Worm (Caenorhabditis elegans) whole organism, late embryonic: ENCODE data around the gene txt-18.

Experiments used
- K09A11.1 ChIP-seq: sonication (generic microtip); optimal IDR thresholded peaks from 2 replicates; lab custom pipeline; 2017; ENCODE audit warnings: antibody characterized with exemption, mild to moderate bottlenecking, missing genetic modification characterization, missing compliant biosample characterization; ENCODE audit not compliant: insufficient read depth
- ceh-19 ChIP-seq: fragments of 200-800 bp; sonication (Bioruptor generic); optimal IDR thresholded peaks from 2 replicates; lab custom pipeline; 2018; ENCODE audit warnings: mild to moderate bottlenecking, missing genetic modification characterization, missing compliant biosample characterization
- ceh-45 ChIP-seq: fragments of 200-800 bp; sonication (Bioruptor generic); IDR thresholded peaks from 2 replicates; pipeline ENCODE4 v1.3.6; 2022; ENCODE audit warnings: missing genetic modification reagents, missing genetic modification characterization, missing compliant biosample characterization
- ets-4 ChIP-seq: sonication (generic microtip); optimal IDR thresholded peaks from 2 replicates; lab custom pipeline; 2016; ENCODE audit warnings: missing genetic modification characterization, missing compliant biosample characterization
- fkh-10 ChIP-seq: fragments of 150-350 bp; optimal IDR thresholded peaks from 2 replicates; lab custom pipeline; 2014; ENCODE audit warnings: missing biosample characterization, missing genetic modification reagents, missing genetic modification characterization
- fkh-6 ChIP-seq: sonication (generic microtip); optimal IDR thresholded peaks from 2 replicates; lab custom pipeline; 2016; ENCODE audit warnings: missing genetic modification characterization, missing compliant biosample characterization
- hlh-15 ChIP-seq: sonication (generic microtip); optimal IDR thresholded peaks from 2 replicates; lab custom pipeline; 2016; ENCODE audit warnings: missing genetic modification characterization, missing compliant biosample characterization
- hlh-30 ChIP-seq: sonication (generic microtip); optimal IDR thresholded peaks from 2 replicates; lab custom pipeline; 2017; ENCODE audit warnings: antibody characterized with exemption, missing genetic modification characterization, missing compliant biosample characterization; ENCODE audit not compliant: insufficient read depth
- lin-11 ChIP-seq: fragments of 200-800 bp; sonication (Bioruptor generic); optimal IDR thresholded peaks from 2 replicates; lab custom pipeline; 2018; ENCODE audit warnings: mild to moderate bottlenecking, missing genetic modification characterization, missing compliant biosample characterization
- nhr-232 ChIP-seq: sonication (generic microtip); optimal IDR thresholded peaks from 2 replicates; lab custom pipeline; 2016; ENCODE audit warnings: missing genetic modification characterization, missing compliant biosample characterization
- odd-2 ChIP-seq: sonication (generic microtip); optimal IDR thresholded peaks from 2 replicates; lab custom pipeline; 2017; ENCODE audit warnings: antibody characterized with exemption, mild to moderate bottlenecking, missing genetic modification characterization, missing compliant biosample characterization
- pha-4 ChIP-seq: fragments of 150-350 bp; optimal IDR thresholded peaks from 2 replicates; lab custom pipeline; 2018; ENCODE audit warnings: missing biosample characterization, missing genetic modification reagents, missing genetic modification characterization
- unc-55 ChIP-seq: sonication (generic microtip); optimal IDR thresholded peaks from 2 replicates; lab custom pipeline; 2017; ENCODE audit warnings: missing biosample characterization, missing genetic modification reagents, missing genetic modification characterization
- ztf-16 ChIP-seq: sonication (generic microtip); optimal IDR thresholded peaks from 2 replicates; lab custom pipeline; 2017; ENCODE audit warnings: missing genetic modification characterization, missing compliant biosample characterization

DNA sequence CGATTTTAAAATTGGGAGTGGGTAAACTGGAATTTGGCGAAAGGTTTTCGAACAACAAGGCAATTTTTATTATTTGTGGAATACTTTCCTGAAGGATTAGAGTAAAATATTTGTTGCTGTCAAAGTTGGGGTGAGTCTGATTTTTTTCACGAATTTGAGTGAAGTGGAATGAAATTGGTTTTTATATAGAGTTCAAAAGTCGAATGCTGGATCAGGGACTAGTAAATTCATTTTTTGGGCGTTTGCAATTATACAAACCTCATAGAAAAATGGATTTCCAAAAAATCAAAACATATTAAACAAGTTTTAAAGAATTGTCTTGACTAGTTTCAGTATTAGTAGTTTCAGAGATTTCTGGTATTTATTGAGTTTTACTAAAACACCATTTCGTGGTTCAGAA lies 3.9 kb upstream of the txt-18 start, which contains the start of gene C32D5.7:
- TF ChIP-seq nhr-232 (tag; lab: Kevin White, UChicago) (no peak), lin-11 (tag; lab: Kevin White, UChicago) (no peak), fkh-10 (no peak), ceh-45 (GFP tag; lab: Robert Waterston, UW) (no peak), ztf-16 (tag; lab: Kevin White, UChicago) (no peak), ceh-19 (GFP tag; lab: Kevin White, UChicago) (no peak), ets-4 (tag; lab: Kevin White, UChicago) (no peak), unc-55 (no peak), hlh-15 (tag; lab: Kevin White, UChicago) (no peak), pha-4 (tag; lab: Kevin White, UChicago) (no peak), fkh-6 (tag; lab: Kevin White, UChicago) (no peak), odd-2 (tag; lab: Kevin White, UChicago) (no peak), hlh-30 (tag; lab: Kevin White, UChicago) (no peak), K09A11.1 (tag; lab: Kevin White, UChicago) (no peak)
